Fruit fly (Drosophila melanogaster) whole organism, embryonic: ENCODE data around the gene r2d2.

Experiments
- Ada2b ChIP-seq: fragments of 200-800 bp; sonication (Bioruptor generic); IDR thresholded peaks from 2 replicates; pipeline ENCODE4 v1.3.6; 2022; ENCODE audit warnings: missing biosample characterization, missing genetic modification characterization
- Bgb ChIP-seq: fragments of 200-800 bp; sonication (Bioruptor generic); IDR thresholded peaks from 2 replicates; pipeline ENCODE4 v1.3.6; 2022; ENCODE audit warnings: missing biosample characterization, missing genetic modification characterization; ENCODE audit not compliant: partially characterized antibody
- CG10147 ChIP-seq: fragments of 200-800 bp; sonication (Bioruptor generic); optimal IDR thresholded peaks from 2 replicates; lab custom pipeline; 2019; ENCODE audit warnings: missing biosample characterization, mild to moderate bottlenecking, missing genetic modification characterization, moderate library complexity
- CG10209 ChIP-seq: fragments of 200-800 bp; sonication (Bioruptor generic); optimal IDR thresholded peaks from 3 replicates; lab custom pipeline; 2017; ENCODE audit warnings: missing biosample characterization, mild to moderate bottlenecking, missing genetic modification characterization, missing genetic modification reagents
- CG10321 ChIP-seq: fragments of 200-800 bp; sonication (Bioruptor generic); IDR thresholded peaks from 2 replicates; pipeline ENCODE4 v1.3.6; 2022; ENCODE audit warnings: missing biosample characterization, missing genetic modification characterization
- CG11247 ChIP-seq: fragments of 200-800 bp; sonication (Bioruptor generic); IDR thresholded peaks from 2 replicates; pipeline ENCODE4 v1.3.6; 2022; ENCODE audit warnings: missing biosample characterization, missing genetic modification characterization
- CG12744 ChIP-seq: fragments of 200-800 bp; sonication (Bioruptor generic); optimal IDR thresholded peaks from 2 replicates; lab custom pipeline; 2016; ENCODE audit warnings: missing biosample characterization, missing genetic modification characterization
- CG1792 ChIP-seq: fragments of 200-800 bp; sonication (Bioruptor generic); optimal IDR thresholded peaks from 2 replicates; lab custom pipeline; 2016; ENCODE audit warnings: missing biosample characterization, missing genetic modification characterization
- CG2678 ChIP-seq: fragments of 200-800 bp; sonication (Bioruptor generic); optimal IDR thresholded peaks from 3 replicates; lab custom pipeline; 2019; ENCODE audit warnings: missing biosample characterization, mild to moderate bottlenecking, missing genetic modification characterization, moderate library complexity
- CG31365 ChIP-seq: fragments of 200-800 bp; sonication (Bioruptor generic); optimal IDR thresholded peaks from 2 replicates; lab custom pipeline; 2018; ENCODE audit warnings: missing biosample characterization, mild to moderate bottlenecking, missing genetic modification characterization
- CG3163 ChIP-seq: fragments of 200-800 bp; sonication (Bioruptor generic); optimal IDR thresholded peaks from 3 replicates; lab custom pipeline; 2016; ENCODE audit warnings: missing biosample characterization, missing genetic modification characterization
- CG32767 ChIP-seq: fragments of 200-800 bp; sonication (Bioruptor generic); IDR thresholded peaks from 2 replicates; pipeline ENCODE4 v1.3.6; 2022; ENCODE audit warnings: missing biosample characterization, missing genetic modification characterization
- CG4707 ChIP-seq: fragments of 200-800 bp; sonication (Bioruptor generic); optimal IDR thresholded peaks from 2 replicates; lab custom pipeline; 2018; ENCODE audit warnings: missing biosample characterization, mild to moderate bottlenecking, missing genetic modification characterization, moderate library complexity
- CG6272 ChIP-seq: fragments of 200-800 bp; sonication (Bioruptor generic); IDR thresholded peaks from 2 replicates; pipeline ENCODE4 v1.3.6; 2022; ENCODE audit warnings: missing biosample characterization, missing genetic modification characterization
- CG6683 ChIP-seq: fragments of 200-800 bp; sonication (Bioruptor generic); optimal IDR thresholded peaks from 2 replicates; lab custom pipeline; 2017; ENCODE audit warnings: missing biosample characterization, mild to moderate bottlenecking, missing genetic modification characterization, missing genetic modification reagents
- CG8359 ChIP-seq: fragments of 200-800 bp; sonication (Bioruptor generic); optimal IDR thresholded peaks from 2 replicates; lab custom pipeline; 2017; ENCODE audit warnings: missing biosample characterization, mild to moderate bottlenecking, missing genetic modification characterization, borderline replicate concordance
- CG8388 ChIP-seq: fragments of 200-800 bp; sonication (Bioruptor generic); optimal IDR thresholded peaks from 2 replicates; lab custom pipeline; 2019; ENCODE audit warnings: missing biosample characterization, mild to moderate bottlenecking, missing genetic modification characterization, moderate library complexity
- CG8924 ChIP-seq: fragments of 200-800 bp; optimal IDR thresholded peaks from 3 replicates; lab custom pipeline; 2019; ENCODE audit warnings: missing biosample characterization, mild to moderate bottlenecking, missing genetic modification characterization, moderate library complexity
- CG9797 ChIP-seq: fragments of 200-800 bp; sonication (Bioruptor generic); optimal IDR thresholded peaks from 3 replicates; lab custom pipeline; 2018; ENCODE audit warnings: missing biosample characterization, mild to moderate bottlenecking, missing genetic modification characterization
- CG9876 ChIP-seq: fragments of 200-800 bp; sonication (Bioruptor generic); optimal IDR thresholded peaks from 2 replicates; lab custom pipeline; 2016; ENCODE audit warnings: missing biosample characterization, missing genetic modification characterization
- Eip74EF ChIP-seq, 2 experiments: fragments of 200-800 bp in 1 of 2; fragments of >200 bp in 1 of 2; sonication (Bioruptor generic) in 1 of 2; optimal IDR thresholded peaks; 2 replicates each; lab custom pipeline; 2017 to 2019; ENCODE audit warnings: missing biosample characterization in 2 of 2, missing genetic modification characterization in 2 of 2, mild to moderate bottlenecking in 1 of 2, moderate library complexity in 1 of 2
- Fer1 ChIP-seq: fragments of 200-800 bp; sonication (Bioruptor generic); optimal IDR thresholded peaks from 2 replicates; lab custom pipeline; 2017; ENCODE audit warnings: missing biosample characterization, mild to moderate bottlenecking, missing genetic modification characterization
- Fer3 ChIP-seq: fragments of 200-800 bp; sonication (Bioruptor generic); optimal IDR thresholded peaks from 2 replicates; lab custom pipeline; 2018; ENCODE audit warnings: missing biosample characterization, mild to moderate bottlenecking, missing genetic modification characterization, moderate library complexity
- Hr39 ChIP-seq: fragments of >200 bp; optimal IDR thresholded peaks from 2 replicates; lab custom pipeline; 2017
- Hsf ChIP-seq: fragments of 200-800 bp; sonication (Bioruptor generic); optimal IDR thresholded peaks from 3 replicates; lab custom pipeline; 2016; ENCODE audit warnings: missing biosample characterization, missing genetic modification characterization
- MTF-1 ChIP-seq: fragments of 200-800 bp; sonication (Bioruptor generic); optimal IDR thresholded peaks from 2 replicates; lab custom pipeline; 2018; ENCODE audit warnings: missing biosample characterization, mild to moderate bottlenecking, missing genetic modification characterization, borderline replicate concordance
- NC2α ChIP-seq: fragments of 200-800 bp; sonication (Bioruptor generic); optimal IDR thresholded peaks from 2 replicates; lab custom pipeline; 2016; ENCODE audit warnings: missing biosample characterization, missing genetic modification characterization
- Nf-YA ChIP-seq: fragments of 200-800 bp; sonication (Bioruptor generic); IDR thresholded peaks from 2 replicates; pipeline ENCODE4 v1.3.6; 2022; ENCODE audit warnings: missing biosample characterization, missing genetic modification characterization
- Scr ChIP-seq: fragments of 200-800 bp; sonication (Bioruptor generic); IDR thresholded peaks from 2 replicates; pipeline ENCODE4 v1.3.6; 2022; ENCODE audit warnings: missing biosample characterization, missing genetic modification characterization; ENCODE audit not compliant: partially characterized antibody
- Spps ChIP-seq: fragments of 200-800 bp; sonication (Bioruptor generic); optimal IDR thresholded peaks from 2 replicates; lab custom pipeline; 2018; ENCODE audit warnings: missing biosample characterization, mild to moderate bottlenecking, missing genetic modification characterization
- Sry-δ ChIP-seq: fragments of 200-800 bp; sonication (Bioruptor generic); optimal IDR thresholded peaks from 2 replicates; lab custom pipeline; 2016; ENCODE audit warnings: missing biosample characterization, missing genetic modification characterization
- Stat92E ChIP-seq, 3 experiments: fragments of >200 bp in 2 of 3; fragments of 200-800 bp in 1 of 3; sonication (Bioruptor generic) in 1 of 3; optimal IDR thresholded peaks; 2 replicates each; lab custom pipeline; 2017 to 2019; ENCODE audit warnings: missing biosample characterization in 3 of 3, missing genetic modification characterization in 3 of 3, mild to moderate bottlenecking in 1 of 3, moderate library complexity in 1 of 3
- bowl ChIP-seq: fragments of 200-800 bp; sonication (Bioruptor generic); IDR thresholded peaks from 2 replicates; pipeline ENCODE4 v1.3.6; 2022; ENCODE audit warnings: missing biosample characterization, missing genetic modification characterization
- cas ChIP-seq: fragments of 200-800 bp; sonication (Bioruptor generic); IDR thresholded peaks from 2 replicates; pipeline ENCODE4 v1.3.6; 2022; ENCODE audit warnings: missing biosample characterization, missing genetic modification characterization
- caup ChIP-seq: fragments of 200-800 bp; sonication (Bioruptor generic); optimal IDR thresholded peaks from 3 replicates; lab custom pipeline; 2017; ENCODE audit warnings: missing biosample characterization, mild to moderate bottlenecking, missing genetic modification characterization, moderate library complexity; ENCODE audit not compliant: severe bottlenecking
- cwo ChIP-seq: fragments of 200-800 bp; sonication (Bioruptor generic); optimal IDR thresholded peaks from 3 replicates; lab custom pipeline; 2017; ENCODE audit warnings: missing biosample characterization, missing genetic modification characterization, mild to moderate bottlenecking, moderate library complexity, missing genetic modification reagents
- dmrt11E ChIP-seq: fragments of 200-800 bp; sonication (Bioruptor generic); optimal IDR thresholded peaks from 3 replicates; lab custom pipeline; 2018; ENCODE audit warnings: missing biosample characterization, mild to moderate bottlenecking, missing genetic modification characterization, moderate library complexity
- dpn ChIP-seq, 2 experiments: fragments of 200-800 bp; sonication (Bioruptor generic); optimal IDR thresholded peaks; 3 replicates each; lab custom pipeline; 2016; ENCODE audit warnings: missing biosample characterization in 2 of 2, missing genetic modification characterization in 2 of 2
- esg ChIP-seq: fragments of 200-800 bp; sonication (Bioruptor generic); conservative IDR thresholded peaks from 2 replicates; pipeline ENCODE4 v1.3.6; 2022; ENCODE audit warnings: missing biosample characterization, missing genetic modification characterization
- fd64A ChIP-seq: fragments of 200-800 bp; sonication (Bioruptor generic); optimal IDR thresholded peaks from 3 replicates; lab custom pipeline; 2018; ENCODE audit warnings: missing biosample characterization, mild to moderate bottlenecking, missing genetic modification characterization
- grau ChIP-seq: fragments of 200-800 bp; optimal IDR thresholded peaks from 3 replicates; lab custom pipeline; 2019; ENCODE audit warnings: missing biosample characterization, mild to moderate bottlenecking, missing genetic modification characterization, moderate library complexity
- inv ChIP-seq: fragments of 200-800 bp; sonication (Bioruptor generic); IDR thresholded peaks from 2 replicates; pipeline ENCODE4 v1.3.6; 2022; ENCODE audit warnings: missing biosample characterization, missing genetic modification characterization; ENCODE audit not compliant: partially characterized antibody
- jigr1 ChIP-seq: fragments of 200-800 bp; sonication (Bioruptor generic); IDR thresholded peaks from 3 replicates; pipeline ENCODE4 v1.3.6; 2022; ENCODE audit warnings: missing biosample characterization, missing genetic modification characterization
- kah ChIP-seq: fragments of 200-800 bp; sonication (Bioruptor generic); optimal IDR thresholded peaks from 2 replicates; lab custom pipeline; 2018; ENCODE audit warnings: missing biosample characterization, mild to moderate bottlenecking, missing genetic modification characterization
- org-1 ChIP-seq: fragments of 200-800 bp; sonication (Bioruptor generic); optimal IDR thresholded peaks from 2 replicates; lab custom pipeline; 2017; ENCODE audit warnings: missing biosample characterization, missing genetic modification characterization
- pfk ChIP-seq: fragments of 200-800 bp; sonication (Bioruptor generic); optimal IDR thresholded peaks from 2 replicates; lab custom pipeline; 2018; ENCODE audit warnings: missing biosample characterization, mild to moderate bottlenecking, missing genetic modification characterization, moderate library complexity
- schlank ChIP-seq: fragments of 200-800 bp; sonication (Bioruptor generic); optimal IDR thresholded peaks from 2 replicates; lab custom pipeline; 2018; ENCODE audit warnings: missing biosample characterization, mild to moderate bottlenecking, missing genetic modification characterization
- sd ChIP-seq: fragments of 200-800 bp; sonication (Bioruptor generic); optimal IDR thresholded peaks from 3 replicates; lab custom pipeline; 2018; ENCODE audit warnings: missing biosample characterization, mild to moderate bottlenecking, missing genetic modification characterization, moderate library complexity
- sens-2 ChIP-seq: fragments of 200-800 bp; sonication (Bioruptor generic); IDR thresholded peaks from 2 replicates; pipeline ENCODE4 v1.3.6; 2022; ENCODE audit warnings: missing biosample characterization, missing genetic modification characterization
- tx ChIP-seq: fragments of 200-800 bp; sonication (Bioruptor generic); optimal IDR thresholded peaks from 2 replicates; lab custom pipeline; 2016; ENCODE audit warnings: missing biosample characterization, missing genetic modification characterization
- zf30C ChIP-seq: fragments of 200-800 bp; sonication (Bioruptor generic); optimal IDR thresholded peaks from 3 replicates; lab custom pipeline; 2018; ENCODE audit warnings: missing biosample characterization, mild to moderate bottlenecking, missing genetic modification characterization

Gene r2d2

dm6 chr2L:7849472-7849871 lies 49.5 kb downstream of the r2d2 start (continued):
- no peak for TF ChIP-seq zf30C (GFP tag; lab: Kevin White, UChicago)
- no peak for TF ChIP-seq CG11247
- no peak for TF ChIP-seq org-1 (GFP tag; lab: Kevin White, UChicago)
- TF ChIP-seq CG9876: no peak
- no peak for TF ChIP-seq Hsf (GFP tag; lab: Kevin White, UChicago)
- no peak for TF ChIP-seq cwo
- TF ChIP-seq cas: no peak
- TF ChIP-seq CG9797 (GFP tag; lab: Kevin White, UChicago): no peak
- TF ChIP-seq CG32767 (GFP tag; lab: Robert Waterston, UW): no peak
- no peak for TF ChIP-seq jigr1
- TF ChIP-seq pfk (GFP tag; lab: Kevin White, UChicago): no peak
- TF ChIP-seq Fer3 (tag; lab: Kevin White, UChicago): no peak
- TF ChIP-seq dpn (GFP tag; optimal IDR thresholded peaks at IDR 0.05; lab: Kevin White, UChicago): no peak
- TF ChIP-seq CG4707 (GFP tag; lab: Kevin White, UChicago): no peak
- TF ChIP-seq CG8388 (GFP tag; lab: Kevin White, UChicago): peak; percentile 36
- TF ChIP-seq inv: no peak
- TF ChIP-seq CG10147: no peak
- TF ChIP-seq bowl: no peak
- no peak for TF ChIP-seq CG6683 (GFP tag; lab: Kevin White, UChicago)
- TF ChIP-seq CG10209 (GFP tag; lab: Kevin White, UChicago): no peak
- no peak for TF ChIP-seq dmrt11E (tag; lab: Kevin White, UChicago)
- TF ChIP-seq CG8924 (tag; lab: Kevin White, UChicago): no peak
- TF ChIP-seq sens-2: no peak
- no peak for TF ChIP-seq schlank
- peak; percentile 31 for TF ChIP-seq esg (GFP tag; lab: Robert Waterston, UW)
- no peak for TF ChIP-seq NC2α
- no peak for TF ChIP-seq CG1792 (GFP tag; lab: Kevin White, UChicago)
- TF ChIP-seq Nf-YA (GFP tag; lab: Robert Waterston, UW): no peak
- TF ChIP-seq caup: peak; percentile 2
- no peak for TF ChIP-seq kah (GFP tag; lab: Kevin White, UChicago)
- TF ChIP-seq Sry-δ: no peak
- TF ChIP-seq CG6272 (GFP tag; lab: Robert Waterston, UW): no peak
- TF ChIP-seq MTF-1 (GFP tag; lab: Kevin White, UChicago): no peak
- TF ChIP-seq CG12744 (GFP tag; lab: Kevin White, UChicago): no peak
- TF ChIP-seq grau: no peak
- no peak for TF ChIP-seq Stat92E (GFP tag; optimal IDR thresholded peaks at IDR 0.05; lab: Kevin White, UChicago)
- no peak for TF ChIP-seq CG31365
- TF ChIP-seq Fer1: peak; percentile 59
- peak; percentile 58 for TF ChIP-seq CG2678 (tag; lab: Kevin White, UChicago)
- TF ChIP-seq CG8359 (GFP tag; lab: Kevin White, UChicago): no peak
- TF ChIP-seq Spps (tag; lab: Kevin White, UChicago): no peak
- TF ChIP-seq Eip74EF (GFP tag; optimal IDR thresholded peaks at IDR 0.05; lab: Kevin White, UChicago): no peak
- no peak for TF ChIP-seq Scr (GFP tag; lab: Robert Waterston, UW)
- no peak for TF ChIP-seq sd (tag; lab: Kevin White, UChicago)
- no peak for TF ChIP-seq CG3163
- no peak for TF ChIP-seq Bgb
- no peak for TF ChIP-seq CG10321
- no peak for TF ChIP-seq Hr39 (lab: Kevin White, UChicago)
- TF ChIP-seq tx (GFP tag; lab: Kevin White, UChicago): no peak
- TF ChIP-seq Ada2b (GFP tag; lab: Robert Waterston, UW): no peak
- TF ChIP-seq fd64A: no peak
